Worm (Caenorhabditis elegans) whole organism, early embryonic: ENCODE data around the gene nipi-3.

Source experiments
- B0310.2 ChIP-seq: sonication (generic microtip); optimal IDR thresholded peaks from 2 replicates; lab custom pipeline; 2016; ENCODE audit warnings: mild to moderate bottlenecking, missing genetic modification characterization, missing compliant biosample characterization
- F13C5.2 ChIP-seq: sonication (generic microtip); optimal IDR thresholded peaks from 2 replicates; lab custom pipeline; 2017; ENCODE audit warnings: mild to moderate bottlenecking, missing genetic modification characterization, inconsistent platforms, missing compliant biosample characterization
- aly-1 ChIP-seq: sonication (generic microtip); optimal IDR thresholded peaks from 2 replicates; lab custom pipeline; 2016; ENCODE audit warnings: missing genetic modification characterization, missing compliant biosample characterization
- ama-1 ChIP-seq: fragments of 150-350 bp; optimal IDR thresholded peaks from 2 replicates; lab custom pipeline; 2014
- ceh-13 ChIP-seq: fragments of 200-800 bp; sonication (Bioruptor generic); optimal IDR thresholded peaks from 2 replicates; lab custom pipeline; 2018; ENCODE audit warnings: mild to moderate bottlenecking, missing genetic modification characterization, missing compliant biosample characterization
- ceh-36 ChIP-seq: sonication (generic microtip); optimal IDR thresholded peaks from 2 replicates; lab custom pipeline; 2016; ENCODE audit warnings: missing genetic modification characterization, inconsistent platforms, missing compliant biosample characterization
- ets-7 ChIP-seq: sonication (generic microtip); optimal IDR thresholded peaks from 2 replicates; lab custom pipeline; 2016; ENCODE audit warnings: missing genotype, missing genetic modification characterization, missing compliant biosample characterization
- flt-1 ChIP-seq: fragments of 200-800 bp; sonication (Bioruptor generic); IDR thresholded peaks from 2 replicates; pipeline ENCODE4 v1.3.6; 2022; ENCODE audit warnings: missing genetic modification characterization, missing compliant biosample characterization
- hmbx-1 ChIP-seq: sonication (generic microtip); optimal IDR thresholded peaks from 2 replicates; lab custom pipeline; 2016; ENCODE audit warnings: mild to moderate bottlenecking, missing genetic modification characterization, missing compliant biosample characterization
- hmg-4 ChIP-seq: fragments of 200-800 bp; sonication (Bioruptor generic); optimal IDR thresholded peaks from 2 replicates; lab custom pipeline; 2018; ENCODE audit warnings: mild to moderate bottlenecking, missing genetic modification characterization, missing compliant biosample characterization
- hnd-1 ChIP-seq: sonication (generic microtip); optimal IDR thresholded peaks from 2 replicates; lab custom pipeline; 2016; ENCODE audit warnings: missing genetic modification characterization, missing compliant biosample characterization
- pes-1 ChIP-seq: fragments of 200-800 bp; sonication (Bioruptor generic); IDR thresholded peaks from 2 replicates; pipeline ENCODE4 v1.3.6; 2022; ENCODE audit warnings: missing genetic modification reagents, missing genetic modification characterization, missing compliant biosample characterization
- scrt-1 ChIP-seq: fragments of 200-800 bp; sonication (Bioruptor generic); IDR thresholded peaks from 2 replicates; pipeline ENCODE4 v1.3.6; 2022; ENCODE audit warnings: missing genetic modification characterization, missing compliant biosample characterization
- sea-1 ChIP-seq: fragments of 200-800 bp; sonication (Bioruptor generic); conservative IDR thresholded peaks from 2 replicates; pipeline ENCODE4 v1.3.6; 2022; ENCODE audit warnings: missing genetic modification characterization, missing compliant biosample characterization
- tbx-11 ChIP-seq: fragments of 200-800 bp; sonication (Bioruptor generic); IDR thresholded peaks from 2 replicates; pipeline ENCODE4 v1.3.6; 2022; ENCODE audit warnings: missing genetic modification characterization, missing compliant biosample characterization
- tbx-37 ChIP-seq: fragments of 200-800 bp; sonication (Bioruptor generic); conservative IDR thresholded peaks from 2 replicates; pipeline ENCODE4 v1.3.6; 2022; ENCODE audit warnings: missing genetic modification reagents, missing genetic modification characterization, missing compliant biosample characterization
- tra-4 ChIP-seq: sonication (generic microtip); optimal IDR thresholded peaks from 2 replicates; lab custom pipeline; 2017; ENCODE audit warnings: missing genetic modification characterization, missing compliant biosample characterization

The nipi-3 gene

DNA sequence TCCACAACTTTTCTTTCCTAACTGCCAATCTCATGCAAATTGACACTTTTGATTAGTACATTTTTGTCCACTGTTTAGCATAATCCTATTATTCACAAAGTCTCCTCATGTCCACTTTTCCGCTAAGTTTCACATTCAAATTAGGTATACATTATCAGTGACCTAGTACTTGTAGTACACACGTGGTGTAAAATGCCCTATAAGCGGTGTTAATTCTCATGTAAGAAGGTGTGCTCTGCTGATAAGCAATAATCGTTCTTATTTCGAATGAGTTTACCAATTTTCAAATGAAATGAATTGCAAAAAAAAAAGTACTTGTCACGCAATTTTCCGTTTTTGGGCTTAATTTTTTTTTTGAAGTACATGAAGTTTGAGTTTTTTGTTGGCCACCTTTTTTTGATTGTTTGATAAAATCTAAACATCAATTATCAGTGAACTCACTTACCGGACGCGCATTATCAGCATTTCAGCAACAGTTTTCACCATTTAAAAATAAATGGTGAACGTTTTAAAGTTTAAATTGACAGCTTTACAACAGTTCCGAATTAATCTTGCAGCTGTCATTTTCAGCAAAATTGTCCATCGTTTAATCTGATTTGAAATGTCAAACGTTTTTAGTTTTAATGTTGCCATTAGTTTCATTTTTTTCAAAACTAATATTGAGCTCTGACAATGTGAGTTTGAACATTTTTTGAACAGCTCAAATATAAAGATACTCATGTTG lies 8.9 kb upstream of the nipi-3 start:
- no peak for TF ChIP-seq tra-4 (tag; lab: Kevin White, UChicago)
- TF ChIP-seq flt-1 (GFP tag; lab: Robert Waterston, UW): no peak
- no peak for TF ChIP-seq F13C5.2 (tag; lab: Kevin White, UChicago)
- no peak for TF ChIP-seq pes-1 (GFP tag; lab: Robert Waterston, UW)
- no peak for TF ChIP-seq sea-1
- TF ChIP-seq tbx-37 (GFP tag; lab: Robert Waterston, UW): no peak
- no peak for TF ChIP-seq scrt-1
- no peak for TF ChIP-seq ceh-13 (GFP tag; lab: Kevin White, UChicago)
- no peak for TF ChIP-seq hnd-1 (tag; lab: Kevin White, UChicago)
- no peak for TF ChIP-seq B0310.2 (tag; lab: Kevin White, UChicago)
- no peak for TF ChIP-seq aly-1 (tag; lab: Kevin White, UChicago)
- TF ChIP-seq hmbx-1: no peak
- no peak for TF ChIP-seq tbx-11
- no peak for TF ChIP-seq ama-1 (lab: Kevin White, UChicago)
- TF ChIP-seq ceh-36: no peak
- TF ChIP-seq ets-7 (tag; lab: Kevin White, UChicago): no peak
- TF ChIP-seq hmg-4 (GFP tag; lab: Kevin White, UChicago): no peak

- TF ChIP-seq tra-4 (tag; lab: Kevin White, UChicago): no peak
- no peak for TF ChIP-seq tbx-11
- no peak for TF ChIP-seq hnd-1 (tag; lab: Kevin White, UChicago)
- TF ChIP-seq scrt-1: no peak
- no peak for TF ChIP-seq hmbx-1
- TF ChIP-seq sea-1: no peak
- TF ChIP-seq tbx-37 (GFP tag; lab: Robert Waterston, UW): no peak
Measured at ce11 chrX:15599925-15600324, 7.8 kb upstream of the nipi-3 start.

DNA sequence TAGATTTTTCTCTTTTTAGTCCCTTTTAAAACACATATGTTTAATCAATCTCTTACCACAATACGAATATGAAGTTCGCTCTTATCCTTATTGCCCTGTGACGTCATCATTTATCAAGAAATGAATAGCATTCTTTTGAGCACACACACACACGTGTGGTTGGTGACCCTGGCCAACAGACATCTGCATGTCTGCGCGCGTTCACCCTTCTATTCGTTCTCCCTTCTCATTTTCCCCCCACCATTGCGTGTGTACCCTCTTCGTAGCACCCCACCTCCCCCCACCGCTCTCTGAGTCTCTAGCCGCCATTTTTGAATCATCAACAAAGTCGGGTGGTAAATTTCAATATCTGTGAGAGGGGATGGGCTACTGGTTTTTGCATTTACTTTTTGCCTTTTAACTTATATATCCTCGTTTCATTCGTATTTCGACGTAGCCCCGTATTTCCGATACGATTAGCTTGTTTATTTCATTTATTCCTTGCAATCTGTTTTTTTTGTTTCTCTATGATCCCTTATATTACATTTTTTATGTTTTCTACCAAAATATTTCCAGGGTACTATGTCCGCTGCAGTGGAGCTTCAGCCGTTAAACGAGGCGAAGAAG lies 7.2 kb upstream of the nipi-3 start, which contains the start of gene ent-2:
TSS of gene ent-2 (plus strand) at position 556 of the 606 bp plus-strand sequence.
- TF ChIP-seq hmg-4 (GFP tag; lab: Kevin White, UChicago): peak; percentile 55
- no peak for TF ChIP-seq tbx-11
- TF ChIP-seq aly-1 (tag; lab: Kevin White, UChicago): no peak

- TF ChIP-seq F13C5.2 (tag; lab: Kevin White, UChicago) (no peak), hmbx-1 (no peak), aly-1 (tag; lab: Kevin White, UChicago) (no peak), B0310.2 (tag; lab: Kevin White, UChicago) (no peak), flt-1 (GFP tag; lab: Robert Waterston, UW) (no peak), ceh-13 (GFP tag; lab: Kevin White, UChicago) (no peak), sea-1 (no peak), ceh-36 (no peak), hnd-1 (tag; lab: Kevin White, UChicago) (no peak), ets-7 (tag; lab: Kevin White, UChicago) (no peak), scrt-1 (no peak), tra-4 (tag; lab: Kevin White, UChicago) (no peak), pes-1 (GFP tag; lab: Robert Waterston, UW) (no peak), tbx-11 (no peak), tbx-37 (GFP tag; lab: Robert Waterston, UW) (no peak), hmg-4 (GFP tag; lab: Kevin White, UChicago) (no peak), ama-1 (lab: Kevin White, UChicago) (no peak)
Measured at ce11 chrX:15604236-15604635, 3.5 kb upstream of the nipi-3 start.

DNA sequence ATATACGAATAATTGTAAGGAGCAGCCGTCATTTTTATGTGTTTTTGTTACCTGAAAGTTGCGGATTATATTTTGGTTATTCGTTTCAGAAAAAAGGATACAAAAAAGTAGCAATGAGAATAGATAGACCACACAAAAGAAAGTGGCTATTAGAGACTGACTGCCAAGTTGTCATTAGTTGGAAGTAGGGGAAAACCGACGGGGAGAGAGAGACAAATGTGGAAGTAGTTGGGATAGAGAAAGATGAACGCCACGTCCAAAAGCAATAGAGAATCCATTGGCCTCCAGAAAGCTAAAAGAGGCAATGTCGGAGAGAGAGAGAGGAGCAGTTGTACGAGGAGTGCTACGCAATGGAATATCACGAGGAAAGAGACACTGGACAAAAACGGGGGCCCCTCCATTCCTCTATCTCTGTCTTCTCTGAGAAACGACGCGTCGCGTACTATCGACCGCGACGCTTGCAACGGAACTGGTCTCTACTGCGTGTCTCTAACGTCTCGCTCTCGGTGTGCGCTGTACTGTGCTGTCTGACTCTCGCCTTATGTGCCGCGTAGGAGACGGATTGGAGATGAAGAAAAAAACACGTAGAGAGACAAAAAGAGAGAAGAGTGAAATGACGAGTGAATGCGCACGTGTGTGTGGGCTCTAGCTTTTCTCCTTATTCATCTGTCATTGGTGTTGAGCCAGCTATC lies 1.0 kb upstream of the nipi-3 start, which contains the start of gene rab-14:
TSS of gene rab-14 (minus strand) at position 51 of the 692 bp plus-strand sequence.
- TF ChIP-seq sea-1 (0 out of 2 replicates have a peak, but pooled peaks have one; percentile 39), aly-1 (tag; lab: Kevin White, UChicago) (peak; percentile 22), ceh-13 (GFP tag; lab: Kevin White, UChicago) (no peak), F13C5.2 (tag; lab: Kevin White, UChicago) (peak; percentile 18), hmg-4 (GFP tag; lab: Kevin White, UChicago) (peak; percentile 83), B0310.2 (tag; lab: Kevin White, UChicago) (peak; percentile 22), pes-1 (GFP tag; lab: Robert Waterston, UW) (peak; percentile 45; the same call in 1 of the 2 replicates), tra-4 (tag; lab: Kevin White, UChicago) (no peak)

ce11 chrX:15608593-15608992 lies 824 bp downstream of the nipi-3 start:
- TF ChIP-seq ceh-36 (no peak), B0310.2 (tag; lab: Kevin White, UChicago) (no peak), tbx-37 (GFP tag; lab: Robert Waterston, UW) (no peak), ets-7 (tag; lab: Kevin White, UChicago) (no peak), sea-1 (no peak), flt-1 (GFP tag; lab: Robert Waterston, UW) (no peak), scrt-1 (no peak), tbx-11 (no peak), F13C5.2 (tag; lab: Kevin White, UChicago) (no peak), ceh-13 (GFP tag; lab: Kevin White, UChicago) (no peak), tra-4 (tag; lab: Kevin White, UChicago) (no peak), pes-1 (GFP tag; lab: Robert Waterston, UW) (no peak), hmbx-1 (no peak), ama-1 (lab: Kevin White, UChicago) (no peak), aly-1 (tag; lab: Kevin White, UChicago) (no peak), hmg-4 (GFP tag; lab: Kevin White, UChicago) (no peak)
